Fruit fly (Drosophila melanogaster) whole organism, prepupa: Measurements from ENCODE around the gene CG7065.

Source experiments
- CG3032 ChIP-seq: fragments of 200-800 bp; optimal IDR thresholded peaks from 2 replicates; lab custom pipeline; 2019; ENCODE audit warnings: missing biosample characterization, mild to moderate bottlenecking, missing genetic modification characterization, moderate library complexity
- CG34406 ChIP-seq: fragments of 200-800 bp; sonication (Bioruptor generic); optimal IDR thresholded peaks from 3 replicates; lab custom pipeline; 2016; ENCODE audit warnings: missing biosample characterization, missing genetic modification characterization
- OdsH ChIP-seq: fragments of 200-800 bp; sonication (Bioruptor generic); optimal IDR thresholded peaks from 3 replicates; lab custom pipeline; 2016; ENCODE audit warnings: missing biosample characterization, missing genetic modification characterization
- achi ChIP-seq: fragments of 200-800 bp; sonication (Bioruptor generic); optimal IDR thresholded peaks from 3 replicates; lab custom pipeline; 2016; ENCODE audit warnings: missing biosample characterization, missing genetic modification characterization
- ss ChIP-seq, 2 experiments: fragments of 200-800 bp; sonication (Bioruptor generic); optimal IDR thresholded peaks; 2 replicates in 1 of 2; 3 replicates in 1 of 2; lab custom pipeline; 2017 to 2018; ENCODE audit warnings: mild to moderate bottlenecking in 2 of 2, missing biosample characterization in 2 of 2, missing genetic modification characterization in 2 of 2, moderate library complexity in 1 of 2

- no peak for TF ChIP-seq OdsH
- TF ChIP-seq achi (GFP tag; lab: Kevin White, UChicago), result no peak
- TF ChIP-seq CG34406 (GFP tag; lab: Kevin White, UChicago), result no peak
- TF ChIP-seq ss (GFP tag; optimal IDR thresholded peaks at IDR 0.05; lab: Kevin White, UChicago), result no peak
- TF ChIP-seq CG3032 (tag; lab: Kevin White, UChicago), result no peak
Measured at dm6 chrX:9108387-9108786, 33.9 kb upstream of the CG7065 start, which contains the start of gene AP-1gamma.
